Worm (Caenorhabditis elegans) whole organism, L1 larva: ENCODE results near the gene pho-9.

Source experiments
- egl-27 ChIP-seq, 2 experiments: fragments of 150-350 bp in 1 of 2; sonication (generic microtip); optimal IDR thresholded peaks; 3 replicates each; lab custom pipeline; 2017 to 2018; ENCODE audit warnings: missing biosample characterization in 2 of 2, missing genetic modification characterization in 2 of 2, missing genetic modification reagents in 2 of 2
- lin-13 ChIP-seq: fragments of 150-350 bp; optimal IDR thresholded peaks from 2 replicates; lab custom pipeline; 2014; ENCODE audit warnings: missing biosample characterization, missing genetic modification reagents, missing genetic modification characterization
- sptf-1 ChIP-seq: fragments of 150-350 bp; optimal IDR thresholded peaks from 2 replicates; lab custom pipeline; 2014; ENCODE audit warnings: missing biosample characterization, missing genetic modification characterization
- tbx-2 ChIP-seq: sonication (generic microtip); optimal IDR thresholded peaks from 2 replicates; lab custom pipeline; 2016; ENCODE audit warnings: missing genetic modification characterization, missing compliant biosample characterization

ce11 chrIII:2757478-2757877 lies 3.1 kb downstream of the pho-9 start:
- TF ChIP-seq egl-27 (tag; optimal IDR thresholded peaks at IDR 0.05; lab: Kevin White, UChicago) (no peak), sptf-1 (no peak), tbx-2 (tag; lab: Kevin White, UChicago) (no peak), lin-13 (GFP tag; lab: Kevin White, UChicago) (no peak)
